Worm (Caenorhabditis elegans): Measurements from ENCODE around the gene F28A10.13.

The F28A10.13 gene

ce11 chrII:848519-848918 lies at the start of gene F28A10.13, which contains the start of gene acdh-9:
Gene F28A10.13 (plus strand): TSS chrII:848812.
Gene acdh-9 (minus strand): TSS chrII:848603.
- TF ChIP-seq fkh-10 (GFP tag; optimal IDR thresholded peaks at IDR 0.05) (no peak), snpc-4 (tag; optimal IDR thresholded peaks at IDR 0.05) (no peak), ceh-28 (tag; optimal IDR thresholded peaks at IDR 0.05) (no peak), nhr-237 (tag; optimal IDR thresholded peaks at IDR 0.05) (no peak), lin-39 (tag; optimal IDR thresholded peaks at IDR 0.05) (no peak), R02D3.7 (tag; optimal IDR thresholded peaks at IDR 0.05) (no peak), nhr-76 (tag; optimal IDR thresholded peaks at IDR 0.05) (peak; percentile 95), zag-1 (tag; optimal IDR thresholded peaks at IDR 0.05) (no peak), nhr-12 (tag; optimal IDR thresholded peaks at IDR 0.05) (no peak), ztf-4 (tag; optimal IDR thresholded peaks at IDR 0.05) (no peak), mdl-1 (tag; optimal IDR thresholded peaks at IDR 0.05) (peak; percentile 79), sea-2 (GFP tag; optimal IDR thresholded peaks at IDR 0.05) (no peak), hmg-11 (tag; optimal IDR thresholded peaks at IDR 0.05) (no peak), ceh-82 (tag; optimal IDR thresholded peaks at IDR 0.05) (no peak), nhr-25 (tag; optimal IDR thresholded peaks at IDR 0.05) (peak; percentile 22), jun-1 (tag; optimal IDR thresholded peaks at IDR 0.05) (peak; percentile 36), nhr-28 (tag; optimal IDR thresholded peaks at IDR 0.05) (no peak), lin-15B (tag; optimal IDR thresholded peaks at IDR 0.05) (peak; percentile 8), fos-1 (tag; optimal IDR thresholded peaks at IDR 0.05) (no peak), daf-12 (tag; optimal IDR thresholded peaks at IDR 0.05) (no peak), egl-27 (tag; optimal IDR thresholded peaks at IDR 0.05) (no peak), nhr-67 (tag; optimal IDR thresholded peaks at IDR 0.05) (no peak), ceh-16 (tag; optimal IDR thresholded peaks at IDR 0.05) (no peak), egl-5 (tag; optimal IDR thresholded peaks at IDR 0.05) (no peak), nhr-43 (tag; optimal IDR thresholded peaks at IDR 0.05; ENCODE audit: poor library complexity, severe bottlenecking) (no peak), mml-1 (tag; optimal IDR thresholded peaks at IDR 0.05) (no peak), unc-62 (GFP tag; optimal IDR thresholded peaks at IDR 0.05) (no peak), ama-1 (optimal IDR thresholded peaks at IDR 0.05) (peak; percentile 68), tbx-2 (tag; optimal IDR thresholded peaks at IDR 0.05) (no peak), nhr-77 (tag; optimal IDR thresholded peaks at IDR 0.05) (no peak), elt-2 (tag; optimal IDR thresholded peaks at IDR 0.05) (peak; percentile 69), pqm-1 (tag; optimal IDR thresholded peaks at IDR 0.05) (peak; percentile 44), ceh-9 (tag; optimal IDR thresholded peaks at IDR 0.05) (no peak), pha-4 (tag; optimal IDR thresholded peaks at IDR 0.05) (no peak), elt-1 (tag; optimal IDR thresholded peaks at IDR 0.05) (no peak), elt-3 (tag; optimal IDR thresholded peaks at IDR 0.05) (no peak), nfya-1 (tag; optimal IDR thresholded peaks at IDR 0.05; ENCODE audit: insufficient read depth) (peak; percentile 65), unc-39 (tag; optimal IDR thresholded peaks at IDR 0.05) (no peak), nhr-23 (tag; optimal IDR thresholded peaks at IDR 0.05) (peak; percentile 11), lsy-12 (tag; optimal IDR thresholded peaks at IDR 0.05) (no peak), ztf-11 (tag; optimal IDR thresholded peaks at IDR 0.05) (no peak), nhr-11 (tag; optimal IDR thresholded peaks at IDR 0.05) (no peak), eor-1 (tag; optimal IDR thresholded peaks at IDR 0.05) (no peak), skn-1 (tag; optimal IDR thresholded peaks at IDR 0.05) (no peak)

- no peak for TF ChIP-seq lin-39 (tag; optimal IDR thresholded peaks at IDR 0.05)
- TF ChIP-seq elt-2 (tag; optimal IDR thresholded peaks at IDR 0.05): no peak
- no peak for TF ChIP-seq ceh-16 (tag; optimal IDR thresholded peaks at IDR 0.05)
These were observed 48.9 kb upstream of the F28A10.13 start, which contains the start of gene F46F5.14 for ce11 chrII:799700-800099. Gene F46F5.14 (plus strand): TSS chrII:800000.

- no peak for TF ChIP-seq egl-5 (tag; optimal IDR thresholded peaks at IDR 0.05)
- TF ChIP-seq nfya-1 (tag; optimal IDR thresholded peaks at IDR 0.05; ENCODE audit: insufficient read depth): no peak
- no peak for TF ChIP-seq nhr-12 (tag; optimal IDR thresholded peaks at IDR 0.05)
- no peak for TF ChIP-seq nhr-11 (tag; optimal IDR thresholded peaks at IDR 0.05)
- TF ChIP-seq elt-3 (tag; optimal IDR thresholded peaks at IDR 0.05): no peak
- no peak for TF ChIP-seq ceh-82 (tag; optimal IDR thresholded peaks at IDR 0.05)
- no peak for TF ChIP-seq elt-1 (tag; optimal IDR thresholded peaks at IDR 0.05)
These were observed 45.6 kb upstream of the F28A10.13 start, which contains the start of gene F46F5.13 for ce11 chrII:803009-803408. Gene F46F5.13 (plus strand): TSS chrII:803309.
